Worm (Caenorhabditis elegans) whole organism, L3 larva: Measurements from ENCODE around the gene ZC317.6.
A peak's percentile ranks its signal among the peaks of the same experiment; 100 is the strongest.

Source experiments
- R02D3.7 ChIP-seq: fragments of 150-350 bp; optimal IDR thresholded peaks from 2 replicates; lab custom pipeline; 2014; ENCODE audit warnings: missing biosample characterization, missing genetic modification characterization
- egl-27 ChIP-seq: sonication (generic microtip); optimal IDR thresholded peaks from 4 replicates; lab custom pipeline; 2017; ENCODE audit warnings: missing biosample characterization, missing genetic modification reagents, missing genetic modification characterization
- fkh-2 ChIP-seq: fragments of 150-350 bp; optimal IDR thresholded peaks from 2 replicates; lab custom pipeline; 2014; ENCODE audit warnings: missing biosample characterization, missing genetic modification reagents, missing genetic modification characterization
- lsy-12 ChIP-seq: sonication (generic microtip); optimal IDR thresholded peaks from 2 replicates; lab custom pipeline; 2016; ENCODE audit warnings: mild to moderate bottlenecking, missing genetic modification characterization, missing compliant biosample characterization
- nfya-1 ChIP-seq: sonication (generic microtip); optimal IDR thresholded peaks from 2 replicates; lab custom pipeline; 2017; ENCODE audit warnings: missing genetic modification characterization, mild to moderate bottlenecking, missing compliant biosample characterization, antibody characterized with exemption, moderate library complexity; ENCODE audit not compliant: insufficient read depth
- nhr-12 ChIP-seq: fragments of 150-350 bp; optimal IDR thresholded peaks from 2 replicates; lab custom pipeline; 2014; ENCODE audit warnings: missing biosample characterization, missing genetic modification characterization
- nhr-237 ChIP-seq: fragments of 150-350 bp; optimal IDR thresholded peaks from 2 replicates; lab custom pipeline; 2014; ENCODE audit warnings: missing biosample characterization, missing genetic modification characterization
- nhr-25 ChIP-seq: sonication (generic microtip); optimal IDR thresholded peaks from 2 replicates; lab custom pipeline; 2017; ENCODE audit warnings: missing biosample characterization, missing genetic modification characterization
- nhr-43 ChIP-seq: sonication (generic microtip); optimal IDR thresholded peaks from 2 replicates; lab custom pipeline; 2016; ENCODE audit warnings: mild to moderate bottlenecking, missing genetic modification characterization, missing compliant biosample characterization; ENCODE audit not compliant: poor library complexity, severe bottlenecking
- nhr-67 ChIP-seq: fragments of 150-350 bp; optimal IDR thresholded peaks from 2 replicates; lab custom pipeline; 2014; ENCODE audit warnings: missing biosample characterization, missing genetic modification characterization
- nhr-76 ChIP-seq: fragments of 150-350 bp; sonication (generic microtip); optimal IDR thresholded peaks from 5 replicates; lab custom pipeline; 2014; ENCODE audit warnings: missing biosample characterization, missing genetic modification characterization
- sea-2 ChIP-seq: fragments of 150-350 bp; sonication (generic microtip); optimal IDR thresholded peaks from 4 replicates; lab custom pipeline; 2014; ENCODE audit warnings: missing biosample characterization, missing genetic modification reagents, missing genetic modification characterization
- unc-62 ChIP-seq: fragments of 150-350 bp; sonication (generic microtip); optimal IDR thresholded peaks from 4 replicates; lab custom pipeline; 2014; ENCODE audit warnings: missing biosample characterization, missing genetic modification reagents, missing genetic modification characterization

Gene ZC317.6

ce11 chrV:5423120-5423519, 45.3 kb downstream of the ZC317.6 start, which contains the start of gene cyp-14A5:
TSS of gene cyp-14A5 (minus strand) at chrV:5423282.
- no peak for TF ChIP-seq unc-62 (GFP tag; lab: Kevin White, UChicago)
- TF ChIP-seq nhr-12 = no peak
- TF ChIP-seq nhr-67 (tag; lab: Kevin White, UChicago) = no peak
- no peak for TF ChIP-seq egl-27 (tag; lab: Kevin White, UChicago)
- no peak for TF ChIP-seq nhr-237 (tag; lab: Kevin White, UChicago)
- peak; percentile 40 for TF ChIP-seq nhr-76 (tag; lab: Kevin White, UChicago)

- TF ChIP-seq nhr-25 (tag; lab: Kevin White, UChicago) (no peak), R02D3.7 (no peak), nfya-1 (tag; lab: Kevin White, UChicago) (no peak), fkh-2 (tag; lab: Kevin White, UChicago) (no peak), nhr-237 (tag; lab: Kevin White, UChicago) (no peak), lsy-12 (tag; lab: Kevin White, UChicago) (no peak), sea-2 (GFP tag; lab: Kevin White, UChicago) (no peak), nhr-43 (tag; lab: Kevin White, UChicago) (no peak)
- TF ChIP-seq, all 47 proteins: peak for 0
These were observed 48.5 kb downstream of the ZC317.6 start, which contains the start of gene F08F3.6 for ce11 chrV:5419915-5420314. TSS of gene F08F3.6 (minus strand) at chrV:5420067.
